Worm (Caenorhabditis elegans) whole organism, L2 larva: ENCODE data around the gene pch-2.

Experiments
- R02D3.7 ChIP-seq: fragments of 150-350 bp; optimal IDR thresholded peaks from 2 replicates; lab custom pipeline; 2014; ENCODE audit warnings: missing biosample characterization, missing genetic modification characterization
- Y55F3AM.14 ChIP-seq: fragments of 200-800 bp; sonication (Bioruptor generic); optimal IDR thresholded peaks from 2 replicates; lab custom pipeline; 2018; ENCODE audit warnings: mild to moderate bottlenecking, missing genetic modification characterization, missing compliant biosample characterization
- ama-1 ChIP-seq: fragments of 150-350 bp; optimal IDR thresholded peaks from 2 replicates; lab custom pipeline; 2018; ENCODE audit warnings: inconsistent platforms
- ceh-82 ChIP-seq: fragments of 150-350 bp; optimal IDR thresholded peaks from 2 replicates; lab custom pipeline; 2014; ENCODE audit warnings: missing biosample characterization, missing genetic modification characterization
- lsy-2 ChIP-seq, 2 experiments: fragments of 150-350 bp in 1 of 2; sonication (generic microtip) in 1 of 2; optimal IDR thresholded peaks; 2 replicates each; lab custom pipeline; 2014 to 2017; ENCODE audit warnings: missing biosample characterization in 2 of 2, missing genetic modification characterization in 2 of 2
- unc-55 ChIP-seq: fragments of 150-350 bp; sonication (generic microtip); optimal IDR thresholded peaks from 3 replicates; lab custom pipeline; 2014; ENCODE audit warnings: missing biosample characterization, missing genetic modification reagents, missing genetic modification characterization
- unc-62 ChIP-seq: fragments of 150-350 bp; optimal IDR thresholded peaks from 2 replicates; lab custom pipeline; 2014; ENCODE audit warnings: missing biosample characterization, missing genetic modification reagents, missing genetic modification characterization

DNA sequence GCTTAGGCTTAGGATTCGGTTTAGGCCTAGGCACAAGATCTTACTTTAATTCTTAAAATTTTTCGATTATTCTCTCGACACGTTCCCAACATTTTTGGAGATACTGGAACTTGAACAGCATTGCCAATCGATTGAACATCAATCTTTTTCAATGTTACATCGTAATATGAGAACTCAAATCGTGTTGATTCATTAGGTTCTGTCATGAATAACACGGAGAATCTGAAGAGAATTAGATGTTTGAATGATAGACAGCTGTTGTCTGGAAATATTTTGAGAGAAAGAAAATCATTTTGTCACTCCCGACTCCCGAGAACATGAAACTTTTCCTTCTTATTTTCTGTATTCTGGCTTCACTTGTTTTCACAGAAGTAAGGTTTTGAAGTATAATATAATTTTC is 11.1 kb downstream of the pch-2 start, which contains the start of gene T05C12.15:
- TF ChIP-seq ceh-82 (tag; lab: Kevin White, UChicago) = no peak
- TF ChIP-seq R02D3.7 (tag; lab: Kevin White, UChicago) = no peak
- no peak for TF ChIP-seq Y55F3AM.14
- no peak for TF ChIP-seq ama-1 (lab: Kevin White, UChicago)
- no peak for TF ChIP-seq lsy-2 (tag; optimal IDR thresholded peaks at IDR 0.05; lab: Kevin White, UChicago)
- no peak for TF ChIP-seq unc-55 (GFP tag; lab: Kevin White, UChicago)
- no peak for TF ChIP-seq unc-62 (GFP tag; lab: Kevin White, UChicago)
